Worm (Caenorhabditis elegans) whole organism, L4 larva: Measurements from ENCODE around the gene F58E2.2.

Source experiments
- daf-12 ChIP-seq: fragments of 150-350 bp; optimal IDR thresholded peaks from 2 replicates; lab custom pipeline; 2014; ENCODE audit warnings: missing biosample characterization, missing genetic modification reagents, missing genetic modification characterization
- mdl-1 ChIP-seq, 2 experiments: fragments of 150-350 bp in 1 of 2; sonication (generic microtip) in 1 of 2; optimal IDR thresholded peaks; 2 replicates each; lab custom pipeline; 2014 to 2017; ENCODE audit warnings: missing biosample characterization in 2 of 2, missing genetic modification characterization in 2 of 2
- snpc-4 ChIP-seq: fragments of 150-350 bp; optimal IDR thresholded peaks from 2 replicates; lab custom pipeline; 2014; ENCODE audit warnings: missing biosample characterization, missing genetic modification characterization

ce11 chrIV:3478911-3479385 lies 9.1 kb downstream of the F58E2.2 start, which contains the start of the genes srz-70 and C09G12.5:
- TF ChIP-seq mdl-1 (tag; optimal IDR thresholded peaks at IDR 0.05; lab: Kevin White, UChicago), result no peak
- no peak for TF ChIP-seq daf-12
- TF ChIP-seq snpc-4 (tag; lab: Kevin White, UChicago), result no peak
